Fruit fly (Drosophila melanogaster) whole organism, embryonic: ENCODE measurements around the gene htt.

ENCODE experiments used
- BEAF-32 ChIP-seq: fragments of 200-800 bp; sonication (Bioruptor generic); optimal IDR thresholded peaks from 3 replicates; lab custom pipeline; 2017; ENCODE audit warnings: missing biosample characterization, missing genetic modification characterization, mild to moderate bottlenecking, moderate library complexity, missing genetic modification reagents
- CG10209 ChIP-seq: fragments of 200-800 bp; sonication (Bioruptor generic); optimal IDR thresholded peaks from 3 replicates; lab custom pipeline; 2017; ENCODE audit warnings: missing biosample characterization, mild to moderate bottlenecking, missing genetic modification characterization, missing genetic modification reagents
- CG10321 ChIP-seq: fragments of 200-800 bp; sonication (Bioruptor generic); IDR thresholded peaks from 2 replicates; pipeline ENCODE4 v1.3.6; 2022; ENCODE audit warnings: missing biosample characterization, missing genetic modification characterization
- CG13287 ChIP-seq: fragments of 200-800 bp; sonication (Bioruptor generic); IDR thresholded peaks from 2 replicates; pipeline ENCODE4 v1.3.6; 2022; ENCODE audit warnings: missing biosample characterization, missing genetic modification characterization; ENCODE audit not compliant: partially characterized antibody
- CG14860 ChIP-seq: fragments of 200-800 bp; sonication (Bioruptor generic); IDR thresholded peaks from 3 replicates; pipeline ENCODE4 v1.3.6; 2022; ENCODE audit warnings: missing biosample characterization, missing genetic modification characterization; ENCODE audit not compliant: partially characterized antibody
- CG15514 ChIP-seq: fragments of 200-800 bp; sonication (Bioruptor generic); optimal IDR thresholded peaks from 3 replicates; lab custom pipeline; 2017; ENCODE audit warnings: missing biosample characterization, missing genetic modification characterization, mild to moderate bottlenecking, moderate library complexity, missing genetic modification reagents
- CG1603 ChIP-seq: fragments of 200-800 bp; sonication (Bioruptor generic); optimal IDR thresholded peaks from 2 replicates; lab custom pipeline; 2019; ENCODE audit warnings: missing biosample characterization, mild to moderate bottlenecking, missing genetic modification characterization, moderate library complexity
- CG18262 ChIP-seq: fragments of 200-800 bp; optimal IDR thresholded peaks from 3 replicates; lab custom pipeline; 2019; ENCODE audit warnings: missing biosample characterization, mild to moderate bottlenecking, missing genetic modification characterization, moderate library complexity
- CG2116 ChIP-seq: fragments of 200-800 bp; sonication (Bioruptor generic); optimal IDR thresholded peaks from 3 replicates; lab custom pipeline; 2018; ENCODE audit warnings: missing biosample characterization, mild to moderate bottlenecking, missing genetic modification characterization
- CG2199 ChIP-seq: fragments of 200-800 bp; sonication (Bioruptor generic); IDR thresholded peaks from 3 replicates; pipeline ENCODE4 v1.3.6; 2022; ENCODE audit warnings: missing biosample characterization, missing genetic modification characterization
- CG6791 ChIP-seq: fragments of 200-800 bp; sonication (Bioruptor generic); IDR thresholded peaks from 3 replicates; pipeline ENCODE4 v1.3.6; 2022; ENCODE audit warnings: missing biosample characterization, missing genetic modification characterization; ENCODE audit not compliant: partially characterized antibody
- CG7928 ChIP-seq: fragments of 200-800 bp; sonication (Bioruptor generic); optimal IDR thresholded peaks from 2 replicates; lab custom pipeline; 2017; ENCODE audit warnings: missing biosample characterization, mild to moderate bottlenecking, missing genetic modification characterization
- CG9797 ChIP-seq: fragments of 200-800 bp; sonication (Bioruptor generic); optimal IDR thresholded peaks from 3 replicates; lab custom pipeline; 2018; ENCODE audit warnings: missing biosample characterization, mild to moderate bottlenecking, missing genetic modification characterization
- CG9817 ChIP-seq: fragments of 200-800 bp; sonication (Bioruptor generic); optimal IDR thresholded peaks from 2 replicates; lab custom pipeline; 2018; ENCODE audit warnings: missing biosample characterization, mild to moderate bottlenecking, missing genetic modification characterization, moderate library complexity
- CTCF ChIP-seq: fragments of 200-800 bp; sonication (Bioruptor generic); optimal IDR thresholded peaks from 2 replicates; lab custom pipeline; 2017; ENCODE audit warnings: missing biosample characterization, mild to moderate bottlenecking, missing genetic modification characterization, moderate library complexity
- Dll ChIP-seq: fragments of 200-800 bp; sonication (Bioruptor generic); IDR thresholded peaks from 4 replicates; pipeline ENCODE4 v1.3.6; 2022; ENCODE audit warnings: missing biosample characterization, missing genetic modification characterization; ENCODE audit not compliant: partially characterized antibody
- Dp ChIP-seq: fragments of 200-800 bp; sonication (Bioruptor generic); optimal IDR thresholded peaks from 2 replicates; lab custom pipeline; 2018; ENCODE audit warnings: missing biosample characterization, mild to moderate bottlenecking, missing genetic modification characterization, moderate library complexity
- Dref ChIP-seq: fragments of 200-800 bp; sonication (Bioruptor generic); IDR thresholded peaks from 2 replicates; pipeline ENCODE4 v1.3.6; 2022; ENCODE audit warnings: missing biosample characterization, missing genetic modification characterization
- E2f2 ChIP-seq: fragments of 200-800 bp; sonication (Bioruptor generic); IDR thresholded peaks from 2 replicates; pipeline ENCODE4 v1.3.6; 2022; ENCODE audit warnings: missing biosample characterization, missing genetic modification characterization
- Ets97D ChIP-seq: fragments of 200-800 bp; sonication (Bioruptor generic); optimal IDR thresholded peaks from 3 replicates; lab custom pipeline; 2016; ENCODE audit warnings: missing biosample characterization, missing genetic modification characterization
- Hr78 ChIP-seq, 2 experiments: fragments of 200-800 bp in 1 of 2; fragments of >200 bp in 1 of 2; sonication (Bioruptor generic) in 1 of 2; optimal IDR thresholded peaks; 2 replicates each; lab custom pipeline; 2017 to 2019; ENCODE audit warnings: missing biosample characterization in 2 of 2, missing genetic modification characterization in 2 of 2, mild to moderate bottlenecking in 1 of 2, moderate library complexity in 1 of 2
- MBD-R2 ChIP-seq: fragments of 200-800 bp; sonication (Bioruptor generic); IDR thresholded peaks from 2 replicates; pipeline ENCODE4 v1.3.6; 2022; ENCODE audit warnings: missing biosample characterization, missing genetic modification characterization
- Myb ChIP-seq: fragments of 200-800 bp; sonication (Bioruptor generic); optimal IDR thresholded peaks from 2 replicates; lab custom pipeline; 2016; ENCODE audit warnings: missing biosample characterization, missing genetic modification characterization
- Opbp ChIP-seq: fragments of 200-800 bp; sonication (Bioruptor generic); IDR thresholded peaks from 3 replicates; pipeline ENCODE4 v1.3.6; 2022; ENCODE audit warnings: missing biosample characterization, missing genetic modification characterization; ENCODE audit not compliant: partially characterized antibody
- Rfx ChIP-seq: fragments of 200-800 bp; sonication (Bioruptor generic); IDR thresholded peaks from 2 replicates; pipeline ENCODE4 v1.3.6; 2022; ENCODE audit warnings: missing biosample characterization, missing genetic modification characterization
- Scr ChIP-seq: fragments of 200-800 bp; sonication (Bioruptor generic); IDR thresholded peaks from 2 replicates; pipeline ENCODE4 v1.3.6; 2022; ENCODE audit warnings: missing biosample characterization, missing genetic modification characterization; ENCODE audit not compliant: partially characterized antibody
- Sin3A ChIP-seq: fragments of >200 bp; optimal IDR thresholded peaks from 2 replicates; lab custom pipeline; 2018
- amos ChIP-seq: fragments of 200-800 bp; sonication (Bioruptor generic); IDR thresholded peaks from 2 replicates; pipeline ENCODE4 v1.3.6; 2022; ENCODE audit warnings: missing biosample characterization, missing genetic modification characterization; ENCODE audit not compliant: partially characterized antibody
- bigmax ChIP-seq: fragments of 200-800 bp; sonication (Bioruptor generic); optimal IDR thresholded peaks from 2 replicates; lab custom pipeline; 2018; ENCODE audit warnings: missing biosample characterization, mild to moderate bottlenecking, missing genetic modification characterization
- crol ChIP-seq: fragments of 200-800 bp; sonication (Bioruptor generic); IDR thresholded peaks from 2 replicates; pipeline ENCODE4 v1.3.6; 2022; ENCODE audit warnings: missing biosample characterization, missing genetic modification characterization
- crp ChIP-seq, 2 experiments: fragments of 200-800 bp; sonication (Bioruptor generic); optimal IDR thresholded peaks; 2 replicates in 1 of 2; 3 replicates in 1 of 2; lab custom pipeline; 2017; ENCODE audit warnings: missing biosample characterization in 2 of 2, missing genetic modification characterization in 2 of 2, mild to moderate bottlenecking in 1 of 2, moderate library complexity in 1 of 2
- eve ChIP-seq, 2 experiments: fragments of >200 bp; optimal IDR thresholded peaks; 2 replicates each; lab custom pipeline; 2017; ENCODE audit warnings: missing biosample characterization in 2 of 2, missing genetic modification characterization in 2 of 2
- gfzf ChIP-seq: fragments of 200-800 bp; sonication (Bioruptor generic); optimal IDR thresholded peaks from 2 replicates; lab custom pipeline; 2016; ENCODE audit warnings: missing biosample characterization, mild to moderate bottlenecking, missing genetic modification characterization, moderate library complexity
- hbn ChIP-seq: fragments of 200-800 bp; sonication (Bioruptor generic); IDR thresholded peaks from 2 replicates; pipeline ENCODE4 v1.3.6; 2022; ENCODE audit warnings: missing biosample characterization, missing genetic modification characterization; ENCODE audit not compliant: partially characterized antibody
- knrl ChIP-seq: fragments of 200-800 bp; sonication (Bioruptor generic); IDR thresholded peaks from 3 replicates; pipeline ENCODE4 v1.3.6; 2022; ENCODE audit warnings: missing biosample characterization, missing genetic modification characterization; ENCODE audit not compliant: partially characterized antibody
- nmo ChIP-seq: fragments of 200-800 bp; sonication (Bioruptor generic); optimal IDR thresholded peaks from 2 replicates; lab custom pipeline; 2018; ENCODE audit warnings: missing biosample characterization, mild to moderate bottlenecking, missing genetic modification characterization, moderate library complexity
- pfk ChIP-seq: fragments of 200-800 bp; sonication (Bioruptor generic); optimal IDR thresholded peaks from 2 replicates; lab custom pipeline; 2018; ENCODE audit warnings: missing biosample characterization, mild to moderate bottlenecking, missing genetic modification characterization, moderate library complexity
- pho ChIP-seq: fragments of 200-800 bp; sonication (Bioruptor generic); optimal IDR thresholded peaks from 2 replicates; lab custom pipeline; 2016; ENCODE audit warnings: missing biosample characterization, missing genetic modification characterization
- pzg ChIP-seq: fragments of 200-800 bp; sonication (Bioruptor generic); optimal IDR thresholded peaks from 3 replicates; lab custom pipeline; 2018; ENCODE audit warnings: missing biosample characterization, mild to moderate bottlenecking, missing genetic modification characterization, moderate library complexity
- ro ChIP-seq: fragments of 200-800 bp; sonication (Bioruptor generic); IDR thresholded peaks from 2 replicates; pipeline ENCODE4 v1.3.6; 2022; ENCODE audit warnings: missing biosample characterization, missing genetic modification characterization
- row ChIP-seq: fragments of 200-800 bp; sonication (Bioruptor generic); IDR thresholded peaks from 3 replicates; pipeline ENCODE4 v1.3.6; 2022; ENCODE audit warnings: missing biosample characterization, missing genetic modification characterization
- scrt ChIP-seq: fragments of 200-800 bp; sonication (Bioruptor generic); optimal IDR thresholded peaks from 2 replicates; lab custom pipeline; 2018; ENCODE audit warnings: missing biosample characterization, mild to moderate bottlenecking, missing genetic modification characterization, moderate library complexity
- sens ChIP-seq: fragments of 200-800 bp; sonication (Bioruptor generic); peaks from one replicate; lab custom pipeline; 2016; ENCODE audit warnings: missing biosample characterization, missing genetic modification characterization
- ssp ChIP-seq: fragments of 200-800 bp; sonication (Bioruptor generic); IDR thresholded peaks from 2 replicates; pipeline ENCODE4 v1.3.6; 2022; ENCODE audit warnings: missing biosample characterization, missing genetic modification characterization
- stwl ChIP-seq: fragments of 200-800 bp; sonication (Bioruptor generic); optimal IDR thresholded peaks from 3 replicates; lab custom pipeline; 2018; ENCODE audit warnings: missing biosample characterization, mild to moderate bottlenecking, missing genetic modification characterization, moderate library complexity
- sug ChIP-seq: fragments of 200-800 bp; optimal IDR thresholded peaks from 2 replicates; lab custom pipeline; 2019; ENCODE audit warnings: missing biosample characterization, mild to moderate bottlenecking, missing genetic modification characterization, moderate library complexity
- trem ChIP-seq: fragments of 200-800 bp; optimal IDR thresholded peaks from 3 replicates; lab custom pipeline; 2019; ENCODE audit warnings: missing biosample characterization, mild to moderate bottlenecking, missing genetic modification characterization, moderate library complexity
- unc-4 ChIP-seq: fragments of 200-800 bp; sonication (Bioruptor generic); IDR thresholded peaks from 2 replicates; pipeline ENCODE4 v1.3.6; 2022; ENCODE audit warnings: missing biosample characterization, missing genetic modification characterization; ENCODE audit not compliant: partially characterized antibody
- vvl ChIP-seq: fragments of 200-800 bp; sonication (Bioruptor generic); IDR thresholded peaks from 2 replicates; pipeline ENCODE4 v1.3.6; 2022; ENCODE audit warnings: missing biosample characterization, missing genetic modification characterization

htt gene

DNA sequence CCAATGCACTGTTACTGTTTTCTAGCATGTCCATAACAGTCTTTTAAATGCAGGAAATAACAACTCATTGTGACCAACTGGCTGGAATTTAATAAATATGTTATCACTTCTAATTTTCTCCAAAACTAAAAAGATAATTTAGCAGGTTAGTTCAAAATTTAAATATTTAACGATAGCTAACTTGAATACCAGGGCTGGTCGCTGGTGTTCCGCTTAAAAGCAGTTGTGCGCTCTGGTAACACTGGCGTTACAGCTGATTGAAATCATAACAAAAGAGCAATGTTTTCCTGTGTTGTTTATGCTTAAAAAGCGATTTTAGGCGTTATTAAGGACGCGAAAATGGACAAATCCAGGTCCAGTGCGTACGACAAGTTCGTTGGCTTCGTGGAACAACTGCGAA lies at the start of gene htt:
Gene htt, plus strand, starts transcription at position 250 of the 400 bp plus-strand sequence.
- no peak for TF ChIP-seq eve (GFP tag; optimal IDR thresholded peaks at IDR 0.05; lab: Kevin White, UChicago)
- no peak for TF ChIP-seq CG18262 (tag; lab: Kevin White, UChicago)
- no peak for TF ChIP-seq pfk
- 0 out of 3 replicates have a peak, but pooled peaks have one; percentile 20 for TF ChIP-seq row (GFP tag; lab: Robert Waterston, UW)
- TF ChIP-seq unc-4 = peak; percentile 30; the same call in 1 of the 2 replicates
- TF ChIP-seq E2f2 (GFP tag; lab: Robert Waterston, UW) = peak; percentile 81
- TF ChIP-seq sug = no peak
- TF ChIP-seq CG13287 (GFP tag; lab: Robert Waterston, UW) = peak; percentile 57; the same call in 1 of the 2 replicates
- TF ChIP-seq CG9797 (GFP tag; lab: Kevin White, UChicago) = peak; percentile 59
- TF ChIP-seq CG2199 (GFP tag; lab: Robert Waterston, UW) = no peak
- peak; percentile 58 for TF ChIP-seq CG1603 (tag; lab: Kevin White, UChicago)
- peak; percentile 31 for TF ChIP-seq nmo (GFP tag; lab: Kevin White, UChicago)
- peak; percentile 14 for TF ChIP-seq bigmax (GFP tag; lab: Kevin White, UChicago)
- peak; percentile 76 for TF ChIP-seq stwl (tag; lab: Kevin White, UChicago)
- no peak for TF ChIP-seq Hr78 (GFP tag; optimal IDR thresholded peaks at IDR 0.05; lab: Kevin White, UChicago)
- 0 out of 3 replicates have a peak, but pooled peaks have one; percentile 22 for TF ChIP-seq CG14860 (GFP tag; lab: Robert Waterston, UW)
- peak; percentile 70 for TF ChIP-seq scrt (GFP tag; lab: Kevin White, UChicago)
- TF ChIP-seq amos = peak; percentile 29; the same call in 1 of the 2 replicates
- peak; percentile 80 for TF ChIP-seq MBD-R2 (GFP tag; lab: Robert Waterston, UW)
- TF ChIP-seq Scr (GFP tag; lab: Robert Waterston, UW) = peak; percentile 41; the same call in 1 of the 2 replicates
- peak; percentile 43; the same call in 2 of the 4 replicates for TF ChIP-seq Dll
- peak; percentile 32; the same call in 1 of the 3 replicates for TF ChIP-seq CG6791 (GFP tag; lab: Robert Waterston, UW)
- TF ChIP-seq Ets97D (GFP tag; lab: Kevin White, UChicago) = peak; percentile 29
- TF ChIP-seq CTCF (GFP tag; lab: Kevin White, UChicago) = peak; percentile 28
- peak; percentile 32; the same call in 1 of the 2 replicates for TF ChIP-seq Dref
- peak; percentile 37 for TF ChIP-seq trem (tag; lab: Kevin White, UChicago)
- TF ChIP-seq crp (GFP tag; optimal IDR thresholded peaks at IDR 0.05; lab: Kevin White, UChicago) = peak; percentile 50 to 92
- TF ChIP-seq Opbp (GFP tag; lab: Robert Waterston, UW) = 0 out of 3 replicates have a peak, but pooled peaks have one; percentile 55
- peak; percentile 64 for TF ChIP-seq pzg (GFP tag; lab: Kevin White, UChicago)
- TF ChIP-seq gfzf (GFP tag; lab: Kevin White, UChicago) = peak; percentile 81
- peak; percentile 55 for TF ChIP-seq BEAF-32 (GFP tag; lab: Kevin White, UChicago)
- TF ChIP-seq CG10321 (GFP tag; lab: Robert Waterston, UW) = no peak
- TF ChIP-seq ro (GFP tag; lab: Robert Waterston, UW) = no peak
- TF ChIP-seq vvl (GFP tag; lab: Robert Waterston, UW) = peak; percentile 26; the same call in 1 of the 2 replicates
- peak; percentile 49 for TF ChIP-seq CG15514 (GFP tag; lab: Kevin White, UChicago)
- TF ChIP-seq sens (GFP tag; lab: Kevin White, UChicago) = peak; percentile 49
- TF ChIP-seq CG7928 (GFP tag; lab: Kevin White, UChicago) = peak; percentile 90
- peak; percentile 96 for TF ChIP-seq Myb (GFP tag; lab: Kevin White, UChicago)
- peak; percentile 70 for TF ChIP-seq Dp (GFP tag; lab: Kevin White, UChicago)
- peak; percentile 49 for TF ChIP-seq Sin3A (lab: Kevin White, UChicago)
- no peak for TF ChIP-seq ssp
- no peak for TF ChIP-seq Rfx (GFP tag; lab: Robert Waterston, UW)
- no peak for TF ChIP-seq pho (GFP tag; lab: Kevin White, UChicago)
- TF ChIP-seq crol (GFP tag; lab: Robert Waterston, UW) = no peak
- TF ChIP-seq knrl (GFP tag; lab: Robert Waterston, UW) = 0 out of 3 replicates have a peak, but pooled peaks have one; percentile 29
- TF ChIP-seq hbn (GFP tag; lab: Robert Waterston, UW) = 0 out of 2 replicates have a peak, but pooled peaks have one; percentile 19
- peak; percentile 15 for TF ChIP-seq CG2116
- no peak for TF ChIP-seq CG10209 (GFP tag; lab: Kevin White, UChicago)
- no peak for TF ChIP-seq CG9817 (tag; lab: Kevin White, UChicago)
